Worm (Caenorhabditis elegans) whole organism, L4/young adult: Measurements from ENCODE around the gene sdz-38.

Source experiments
- W03F9.2 ChIP-seq: fragments of 150-350 bp; optimal IDR thresholded peaks from 2 replicates; lab custom pipeline; 2014; ENCODE audit warnings: missing biosample characterization, missing genetic modification characterization
- dao-5 ChIP-seq: sonication (generic microtip); optimal IDR thresholded peaks from 2 replicates; lab custom pipeline; 2016; ENCODE audit warnings: missing genotype, missing genetic modification characterization, moderate library complexity, missing compliant biosample characterization
- him-1 ChIP-seq: sonication (generic microtip); optimal IDR thresholded peaks from 2 replicates; lab custom pipeline; 2016; ENCODE audit warnings: missing genotype, missing genetic modification reagents, missing genetic modification characterization, missing compliant biosample characterization

DNA sequence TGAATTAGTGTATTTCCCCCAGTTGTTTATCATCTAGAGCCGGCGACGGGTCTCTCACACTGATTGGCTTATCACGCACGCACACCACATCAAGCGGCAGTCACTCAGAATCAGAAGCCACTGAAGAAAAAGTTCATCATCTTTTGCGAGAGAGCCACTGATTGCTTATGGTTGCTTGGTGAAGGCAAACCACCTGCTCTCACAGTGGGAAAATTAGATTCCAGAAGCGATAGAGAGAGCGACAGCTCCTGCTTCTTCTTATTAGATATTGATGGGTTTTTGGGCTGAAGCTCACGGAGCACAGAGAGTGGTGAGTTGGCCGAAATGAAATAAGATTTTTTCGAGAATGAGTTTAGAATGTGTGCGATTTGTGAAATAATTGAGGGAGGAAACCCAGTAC is 25.5 kb downstream of the sdz-38 start:
- TF ChIP-seq W03F9.2 (tag; lab: Kevin White, UChicago): no peak
- no peak for TF ChIP-seq him-1 (tag; lab: Kevin White, UChicago)
- no peak for TF ChIP-seq dao-5 (tag; lab: Kevin White, UChicago)
